Fruit fly (Drosophila melanogaster): ENCODE data around the gene CG4375.

- TF ChIP-seq NC2α (GFP tag; optimal IDR thresholded peaks at IDR 0.05) = no peak
- TF ChIP-seq danr (GFP tag; IDR thresholded peaks at IDR 0.05) = no peak
- TF ChIP-seq Hey (tag; optimal IDR thresholded peaks at IDR 0.05) = no peak
- no peak for TF ChIP-seq Elba2 (GFP tag; optimal IDR thresholded peaks at IDR 0.05)
- TF ChIP-seq CG10209 (GFP tag; optimal IDR thresholded peaks at IDR 0.05) = no peak
- no peak for TF ChIP-seq pita (GFP tag; optimal IDR thresholded peaks at IDR 0.05)
- TF ChIP-seq CG9727 (GFP tag; optimal IDR thresholded peaks at IDR 0.05) = no peak
Measured at dm6 chr2L:1069475-1069874, 42.8 kb upstream of the CG4375 start.

Data from whole organism, embryonic.